Fruit fly (Drosophila melanogaster): ENCODE results near the gene CG7768.

Gene CG7768

DNA sequence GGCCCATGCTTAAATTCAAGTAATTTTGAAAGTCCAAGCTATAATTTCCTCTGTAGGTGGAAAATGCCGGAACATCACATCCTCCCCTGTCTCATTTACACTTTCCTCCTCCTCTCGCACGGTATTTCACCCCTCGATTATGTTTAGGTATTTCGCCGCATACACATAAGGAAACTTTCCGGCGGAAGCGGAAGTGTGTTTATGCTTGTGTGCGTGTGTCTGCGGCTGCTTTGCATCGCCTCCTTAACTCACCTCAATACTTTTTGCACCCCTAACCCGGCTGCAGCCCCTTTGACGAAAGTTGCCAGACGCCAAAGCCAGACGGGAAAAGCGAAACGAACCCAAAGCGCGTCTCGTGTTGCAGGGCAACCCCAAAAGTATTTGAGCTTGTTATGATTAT is 44.8 kb downstream of the CG7768 start:
- no peak for TF ChIP-seq EcR (GFP tag; optimal IDR thresholded peaks at IDR 0.05)
